Fruit fly (Drosophila melanogaster) whole organism, adult: ENCODE results near the gene CG14535.
A peak's percentile ranks its signal among the peaks of the same experiment; 100 is the strongest.

Experiments
- CG11617 ChIP-seq: fragments of 200-800 bp; sonication (Bioruptor generic); optimal IDR thresholded peaks from 2 replicates; lab custom pipeline; 2017; ENCODE audit warnings: mild to moderate bottlenecking, missing biosample characterization, missing genetic modification reagents, missing genetic modification characterization
- CG12768 ChIP-seq: fragments of 200-800 bp; sonication (Bioruptor generic); optimal IDR thresholded peaks from 2 replicates; lab custom pipeline; 2017; ENCODE audit warnings: missing biosample characterization, missing genetic modification characterization, mild to moderate bottlenecking, moderate library complexity, missing genetic modification reagents
- CG14711 ChIP-seq: fragments of 200-800 bp; sonication (Bioruptor generic); optimal IDR thresholded peaks from 2 replicates; lab custom pipeline; 2018; ENCODE audit warnings: missing biosample characterization, mild to moderate bottlenecking, missing genetic modification characterization, moderate library complexity
- CG1620 ChIP-seq: fragments of 200-800 bp; sonication (Bioruptor generic); optimal IDR thresholded peaks from 2 replicates; lab custom pipeline; 2016; ENCODE audit warnings: missing biosample characterization, missing genetic modification characterization
- CG33017 ChIP-seq: fragments of 200-800 bp; sonication (Bioruptor generic); optimal IDR thresholded peaks from 2 replicates; lab custom pipeline; 2018; ENCODE audit warnings: missing biosample characterization, mild to moderate bottlenecking, missing genetic modification characterization, moderate library complexity
- CG5204 ChIP-seq: fragments of 200-800 bp; sonication (Bioruptor generic); optimal IDR thresholded peaks from 2 replicates; lab custom pipeline; 2016; ENCODE audit warnings: missing biosample characterization, missing genetic modification characterization
- CG7045 ChIP-seq: fragments of 200-800 bp; sonication (Bioruptor generic); optimal IDR thresholded peaks from 2 replicates; lab custom pipeline; 2017; ENCODE audit warnings: missing biosample characterization, mild to moderate bottlenecking, missing genetic modification characterization
- CG7101 ChIP-seq: fragments of 200-800 bp; sonication (Bioruptor generic); optimal IDR thresholded peaks from 2 replicates; lab custom pipeline; 2018; ENCODE audit warnings: missing biosample characterization, mild to moderate bottlenecking, missing genetic modification characterization, moderate library complexity
- Clk ChIP-seq: fragments of 200-800 bp; sonication (Bioruptor generic); optimal IDR thresholded peaks from 2 replicates; lab custom pipeline; 2017; ENCODE audit warnings: missing biosample characterization, missing genetic modification characterization
- Crg-1 ChIP-seq: fragments of 200-800 bp; sonication (Bioruptor generic); optimal IDR thresholded peaks from 2 replicates; lab custom pipeline; 2016; ENCODE audit warnings: missing biosample characterization, missing genetic modification characterization
- Hr96 ChIP-seq: fragments of 200-800 bp; sonication (Bioruptor generic); optimal IDR thresholded peaks from 2 replicates; lab custom pipeline; 2016; ENCODE audit warnings: missing biosample characterization, missing genetic modification characterization
- Mnt ChIP-seq: fragments of 200-800 bp; sonication (Bioruptor generic); optimal IDR thresholded peaks from 2 replicates; lab custom pipeline; 2016; ENCODE audit warnings: missing biosample characterization, mild to moderate bottlenecking, missing genetic modification characterization
- bab1 ChIP-seq: fragments of 200-800 bp; sonication (Bioruptor generic); optimal IDR thresholded peaks from 3 replicates; lab custom pipeline; 2019; ENCODE audit warnings: missing biosample characterization, mild to moderate bottlenecking, missing genetic modification characterization, moderate library complexity
- cic ChIP-seq: fragments of 200-800 bp; sonication (Bioruptor generic); optimal IDR thresholded peaks from 2 replicates; lab custom pipeline; 2017; ENCODE audit warnings: missing biosample characterization, mild to moderate bottlenecking, missing genetic modification characterization, moderate library complexity
- cnc ChIP-seq, 2 experiments: fragments of >200 bp; optimal IDR thresholded peaks; 2 replicates each; lab custom pipeline; 2017
- kay ChIP-seq: fragments of 200-800 bp; sonication (Bioruptor generic); peaks from one replicate; lab custom pipeline; 2016; ENCODE audit warnings: missing biosample characterization, missing genetic modification characterization, borderline replicate concordance
- ovo ChIP-seq: fragments of 200-800 bp; sonication (Bioruptor generic); optimal IDR thresholded peaks from 2 replicates; lab custom pipeline; 2016; ENCODE audit warnings: missing biosample characterization, missing genetic modification characterization
- pad ChIP-seq: fragments of 200-800 bp; sonication (Bioruptor generic); optimal IDR thresholded peaks from 3 replicates; lab custom pipeline; 2017; ENCODE audit warnings: missing biosample characterization, missing genetic modification characterization, mild to moderate bottlenecking, moderate library complexity, missing genetic modification reagents
- tj ChIP-seq: fragments of 200-800 bp; sonication (Bioruptor generic); optimal IDR thresholded peaks from 3 replicates; lab custom pipeline; 2017; ENCODE audit warnings: missing biosample characterization, mild to moderate bottlenecking, missing genetic modification characterization, moderate library complexity
- toe ChIP-seq: fragments of 200-800 bp; sonication (Bioruptor generic); optimal IDR thresholded peaks from 2 replicates; lab custom pipeline; 2016; ENCODE audit warnings: missing biosample characterization, missing genetic modification characterization

Gene CG14535

dm6 chr2L:7827045-7828004 is 27.9 kb downstream of the CG14535 start, which contains the start of the genes Rack1 and mts:
Gene Rack1, minus strand, starts transcription at chr2L:7827315.
Gene mts, plus strand, starts transcription at chr2L:7827650.
- peak; percentile 93 for TF ChIP-seq CG12768
- TF ChIP-seq CG33017: peak; percentile 85
- TF ChIP-seq CG5204 (GFP tag; lab: Kevin White, UChicago): no peak
- TF ChIP-seq Mnt: peak; percentile 94
- TF ChIP-seq CG1620: peak; percentile 88
- TF ChIP-seq cnc (optimal IDR thresholded peaks at IDR 0.05; lab: Kevin White, UChicago): no peak
- TF ChIP-seq kay: peak; percentile 84
- peak; percentile 94 for TF ChIP-seq ovo (GFP tag; lab: Kevin White, UChicago)
- peak; percentile 84 for TF ChIP-seq Clk (GFP tag; lab: Kevin White, UChicago)
- TF ChIP-seq CG7045 (GFP tag; lab: Kevin White, UChicago): peak; percentile 87
- TF ChIP-seq pad (GFP tag; lab: Kevin White, UChicago): peak; percentile 82
- peak; percentile 94 for TF ChIP-seq CG7101 (tag; lab: Kevin White, UChicago)
- TF ChIP-seq toe (GFP tag; lab: Kevin White, UChicago): peak; percentile 80
- peak; percentile 82 for TF ChIP-seq tj (GFP tag; lab: Kevin White, UChicago)
- peak; percentile 74 for TF ChIP-seq bab1 (GFP tag; lab: Kevin White, UChicago)
- TF ChIP-seq cic (GFP tag; lab: Kevin White, UChicago): peak; percentile 48
- peak; percentile 85 for TF ChIP-seq Hr96 (GFP tag; lab: Kevin White, UChicago)
- peak; percentile 75 for TF ChIP-seq CG14711
- peak; percentile 96 for TF ChIP-seq Crg-1 (GFP tag; lab: Kevin White, UChicago)
- peak; percentile 92 for TF ChIP-seq CG11617

dm6 chr2L:7821279-7821848 is 33.9 kb downstream of the CG14535 start:
- peak; percentile 63 for TF ChIP-seq CG1620
- TF ChIP-seq ovo (GFP tag; lab: Kevin White, UChicago): no peak
- peak; percentile 81 for TF ChIP-seq toe (GFP tag; lab: Kevin White, UChicago)
- TF ChIP-seq pad (GFP tag; lab: Kevin White, UChicago): no peak
- no peak for TF ChIP-seq kay
- TF ChIP-seq CG5204 (GFP tag; lab: Kevin White, UChicago): no peak
- TF ChIP-seq CG33017: no peak
- peak; percentile 16 for TF ChIP-seq tj (GFP tag; lab: Kevin White, UChicago)
- peak; percentile 20 for TF ChIP-seq CG12768
- no peak for TF ChIP-seq CG7101 (tag; lab: Kevin White, UChicago)
- peak; percentile 68 for TF ChIP-seq Hr96 (GFP tag; lab: Kevin White, UChicago)
- peak; percentile 39 for TF ChIP-seq Mnt
- TF ChIP-seq CG7045 (GFP tag; lab: Kevin White, UChicago): peak; percentile 12
- peak; percentile 20 for TF ChIP-seq CG14711
- no peak for TF ChIP-seq cnc (optimal IDR thresholded peaks at IDR 0.05; lab: Kevin White, UChicago)
- TF ChIP-seq bab1 (GFP tag; lab: Kevin White, UChicago): peak; percentile 55
- TF ChIP-seq Crg-1 (GFP tag; lab: Kevin White, UChicago): peak; percentile 32
- peak; percentile 50 for TF ChIP-seq CG11617
- no peak for TF ChIP-seq Clk (GFP tag; lab: Kevin White, UChicago)
- peak; percentile 13 for TF ChIP-seq cic (GFP tag; lab: Kevin White, UChicago)

- TF ChIP-seq cic (GFP tag; lab: Kevin White, UChicago): no peak
- no peak for TF ChIP-seq CG11617
- no peak for TF ChIP-seq pad (GFP tag; lab: Kevin White, UChicago)
- TF ChIP-seq Clk (GFP tag; lab: Kevin White, UChicago): no peak
- TF ChIP-seq kay: no peak
- no peak for TF ChIP-seq CG33017
- TF ChIP-seq Crg-1 (GFP tag; lab: Kevin White, UChicago): no peak
- no peak for TF ChIP-seq Mnt
- no peak for TF ChIP-seq ovo (GFP tag; lab: Kevin White, UChicago)
- no peak for TF ChIP-seq CG7045 (GFP tag; lab: Kevin White, UChicago)
- no peak for TF ChIP-seq bab1 (GFP tag; lab: Kevin White, UChicago)
- TF ChIP-seq toe (GFP tag; lab: Kevin White, UChicago): no peak
- no peak for TF ChIP-seq tj (GFP tag; lab: Kevin White, UChicago)
- TF ChIP-seq Hr96 (GFP tag; lab: Kevin White, UChicago): no peak
- no peak for TF ChIP-seq CG7101 (tag; lab: Kevin White, UChicago)
- TF ChIP-seq CG14711: no peak
- no peak for TF ChIP-seq CG1620
- TF ChIP-seq CG12768: no peak
- no peak for TF ChIP-seq cnc (optimal IDR thresholded peaks at IDR 0.05; lab: Kevin White, UChicago)
- no peak for TF ChIP-seq CG5204 (GFP tag; lab: Kevin White, UChicago)
Observed at dm6 chr2L:7820851-7821250, 34.4 kb downstream of the CG14535 start, which contains the start of gene CG7115. Gene CG7115, plus strand, starts transcription at chr2L:7821151.

dm6 chr2L:7820408-7820807 is 34.9 kb downstream of the CG14535 start:
- TF ChIP-seq CG1620: no peak
- no peak for TF ChIP-seq Crg-1 (GFP tag; lab: Kevin White, UChicago)
- TF ChIP-seq Hr96 (GFP tag; lab: Kevin White, UChicago): no peak
- no peak for TF ChIP-seq CG12768
- no peak for TF ChIP-seq CG11617
- no peak for TF ChIP-seq cic (GFP tag; lab: Kevin White, UChicago)
- TF ChIP-seq CG7045 (GFP tag; lab: Kevin White, UChicago): no peak
- no peak for TF ChIP-seq toe (GFP tag; lab: Kevin White, UChicago)
- TF ChIP-seq Mnt: no peak
- no peak for TF ChIP-seq cnc (optimal IDR thresholded peaks at IDR 0.05; lab: Kevin White, UChicago)
- no peak for TF ChIP-seq CG5204 (GFP tag; lab: Kevin White, UChicago)
- no peak for TF ChIP-seq CG33017
- TF ChIP-seq CG7101 (tag; lab: Kevin White, UChicago): no peak
- no peak for TF ChIP-seq bab1 (GFP tag; lab: Kevin White, UChicago)
- no peak for TF ChIP-seq kay
- TF ChIP-seq Clk (GFP tag; lab: Kevin White, UChicago): no peak
- TF ChIP-seq CG14711: no peak
